Worm (Caenorhabditis elegans): ENCODE measurements around the gene nhr-291.
"Not testable (repeated sequence)": the region's sequence is repeated elsewhere in the genome, so short reads cannot be mapped to it uniquely, and the experiment has no call there.

Gene nhr-291

ce11 chrV:15352376-15352775 lies 33.6 kb downstream of the nhr-291 start, which contains the start of gene srx-58:
srx-58 (plus strand) TSS chrV:15352676.
- TF ChIP-seq ama-1 (optimal IDR thresholded peaks at IDR 0.05) = no peak
- TF ChIP-seq tra-4 (tag; optimal IDR thresholded peaks at IDR 0.05) = no peak
- no peak for TF ChIP-seq scrt-1 (GFP tag; IDR thresholded peaks at IDR 0.05)
- TF ChIP-seq hmbx-1 (tag; optimal IDR thresholded peaks at IDR 0.05) = no peak
- TF ChIP-seq ets-7 (tag; optimal IDR thresholded peaks at IDR 0.05) = no peak
- TF ChIP-seq sea-1 (GFP tag; conservative IDR thresholded peaks at IDR 0.05) = no peak
- TF ChIP-seq tbx-37 (GFP tag; conservative IDR thresholded peaks at IDR 0.05) = no peak
- no peak for TF ChIP-seq ceh-36 (tag; optimal IDR thresholded peaks at IDR 0.05)
- no peak for TF ChIP-seq aly-1 (tag; optimal IDR thresholded peaks at IDR 0.05)
- no peak for TF ChIP-seq hmg-4 (GFP tag; optimal IDR thresholded peaks at IDR 0.05)
- no peak for TF ChIP-seq hnd-1 (tag; optimal IDR thresholded peaks at IDR 0.05)
- no peak for TF ChIP-seq flt-1 (GFP tag; IDR thresholded peaks at IDR 0.05)

- TF ChIP-seq hnd-1 (tag; optimal IDR thresholded peaks at IDR 0.05) (no peak), hmbx-1 (tag; optimal IDR thresholded peaks at IDR 0.05) (no peak), B0310.2 (tag; optimal IDR thresholded peaks at IDR 0.05) (no peak), tbx-11 (GFP tag; IDR thresholded peaks at IDR 0.05) (no peak), tra-4 (tag; optimal IDR thresholded peaks at IDR 0.05) (no peak), tbx-37 (GFP tag; conservative IDR thresholded peaks at IDR 0.05) (no peak), ama-1 (optimal IDR thresholded peaks at IDR 0.05) (no peak), sea-1 (GFP tag; conservative IDR thresholded peaks at IDR 0.05) (no peak), ets-7 (tag; optimal IDR thresholded peaks at IDR 0.05) (no peak), ceh-36 (tag; optimal IDR thresholded peaks at IDR 0.05) (no peak), scrt-1 (GFP tag; IDR thresholded peaks at IDR 0.05) (no peak), F13C5.2 (tag; optimal IDR thresholded peaks at IDR 0.05) (no peak), ceh-13 (GFP tag; optimal IDR thresholded peaks at IDR 0.05) (no peak), hmg-4 (GFP tag; optimal IDR thresholded peaks at IDR 0.05) (no peak), pes-1 (GFP tag; IDR thresholded peaks at IDR 0.05) (no peak), flt-1 (GFP tag; IDR thresholded peaks at IDR 0.05) (no peak), aly-1 (tag; optimal IDR thresholded peaks at IDR 0.05) (no peak)
Measured at ce11 chrV:15354648-15355047, 35.9 kb downstream of the nhr-291 start, which contains the start of gene C29F3.7. C29F3.7 (plus strand) TSS chrV:15354901.

- TF ChIP-seq tra-4 (tag; optimal IDR thresholded peaks at IDR 0.05); tbx-37 (GFP tag; conservative IDR thresholded peaks at IDR 0.05); hmbx-1 (tag; optimal IDR thresholded peaks at IDR 0.05): not testable (repeated sequence)
Measured at ce11 chrV:15361412-15361811, 42.7 kb downstream of the nhr-291 start, which contains the start of gene ech-1.1. ech-1.1 (minus strand) TSS chrV:15361512.

- no peak for TF ChIP-seq tra-4 (tag; optimal IDR thresholded peaks at IDR 0.05)
- TF ChIP-seq scrt-1 (GFP tag; IDR thresholded peaks at IDR 0.05) = no peak
- TF ChIP-seq ceh-36 (tag; optimal IDR thresholded peaks at IDR 0.05) = no peak
- no peak for TF ChIP-seq B0310.2 (tag; optimal IDR thresholded peaks at IDR 0.05)
- TF ChIP-seq hmg-4 (GFP tag; optimal IDR thresholded peaks at IDR 0.05) = no peak
- no peak for TF ChIP-seq hnd-1 (tag; optimal IDR thresholded peaks at IDR 0.05)
- TF ChIP-seq ama-1 (optimal IDR thresholded peaks at IDR 0.05) = no peak
- no peak for TF ChIP-seq tbx-11 (GFP tag; IDR thresholded peaks at IDR 0.05)
- TF ChIP-seq aly-1 (tag; optimal IDR thresholded peaks at IDR 0.05) = no peak
- no peak for TF ChIP-seq F13C5.2 (tag; optimal IDR thresholded peaks at IDR 0.05)
- TF ChIP-seq tbx-37 (GFP tag; conservative IDR thresholded peaks at IDR 0.05) = no peak
- TF ChIP-seq pes-1 (GFP tag; IDR thresholded peaks at IDR 0.05) = no peak
- TF ChIP-seq sea-1 (GFP tag; conservative IDR thresholded peaks at IDR 0.05) = no peak
Measured at ce11 chrV:15367770-15368169, 49.0 kb downstream of the nhr-291 start.

ce11 chrV:15369707-15370106 lies 50.9 kb downstream of the nhr-291 start, which contains the start of gene nhr-269:
nhr-269 (minus strand) TSS chrV:15369807.
- TF ChIP-seq hmbx-1 (tag; optimal IDR thresholded peaks at IDR 0.05) = no peak
- TF ChIP-seq ama-1 (optimal IDR thresholded peaks at IDR 0.05) = no peak
- no peak for TF ChIP-seq tra-4 (tag; optimal IDR thresholded peaks at IDR 0.05)
- no peak for TF ChIP-seq hmg-4 (GFP tag; optimal IDR thresholded peaks at IDR 0.05)
- no peak for TF ChIP-seq ets-7 (tag; optimal IDR thresholded peaks at IDR 0.05)
- TF ChIP-seq ceh-36 (tag; optimal IDR thresholded peaks at IDR 0.05) = no peak

Data from whole organism, early embryonic.